Fruit fly (Drosophila melanogaster): Measurements from ENCODE around the gene Sfp24F.
A peak's percentile ranks its signal among the peaks of the same experiment; 100 is the strongest.

Sfp24F gene

DNA sequence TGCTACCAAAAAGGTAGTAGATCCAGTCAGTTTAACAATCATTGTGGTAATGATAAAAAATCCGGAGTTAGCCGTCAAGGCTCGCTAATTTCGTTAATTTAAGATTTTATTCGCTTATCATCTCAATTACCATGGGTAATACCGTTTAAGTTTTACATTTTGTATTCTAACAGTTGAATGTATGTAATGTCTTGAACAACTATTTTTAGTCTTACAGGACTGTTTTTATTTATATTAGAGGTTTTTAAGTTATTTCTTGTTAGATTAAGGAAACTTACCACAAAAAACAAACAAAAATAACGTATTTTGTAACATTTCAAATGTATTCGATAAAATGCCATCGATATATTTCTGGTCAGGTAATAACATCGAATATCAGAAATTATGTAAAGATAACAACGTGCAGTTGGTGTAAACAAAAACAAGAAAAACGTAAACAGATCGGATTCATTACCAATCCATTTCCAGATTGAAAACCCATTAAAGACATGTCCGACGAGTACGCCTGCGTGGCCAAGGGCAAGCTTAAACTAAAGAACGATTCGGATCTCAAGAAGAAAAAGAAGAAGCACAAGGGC, at the start of gene Sfp24F, which contains the start of gene CG15432:
Gene Sfp24F (minus strand): TSS at position 51 of the 578 bp plus-strand sequence.
Gene CG15432 (plus strand): TSS at position 311 of the 578 bp plus-strand sequence.
- TF ChIP-seq Mes4 (GFP tag; optimal IDR thresholded peaks at IDR 0.05) (no peak), sr (GFP tag; IDR thresholded peaks at IDR 0.05) (no peak), Asciz (GFP tag; optimal IDR thresholded peaks at IDR 0.05) (no peak), vnd (GFP tag; IDR thresholded peaks at IDR 0.05; ENCODE audit: partially characterized antibody) (0 out of 3 replicates have a peak, but pooled peaks have one; percentile 29), Dp (GFP tag; optimal IDR thresholded peaks at IDR 0.05) (peak; percentile 67), ap (GFP tag; IDR thresholded peaks at IDR 0.05) (no peak), MESR4 (GFP tag; optimal IDR thresholded peaks at IDR 0.05) (peak; percentile 30), CG15601 (tag; optimal IDR thresholded peaks at IDR 0.05) (no peak), Adf1 (GFP tag; IDR thresholded peaks at IDR 0.05) (no peak), CG4424 (GFP tag; optimal IDR thresholded peaks at IDR 0.05) (no peak), Kr (GFP tag; optimal IDR thresholded peaks at IDR 0.05) (no peak), CG12942 (GFP tag; optimal IDR thresholded peaks at IDR 0.05) (no peak), CG2116 (GFP tag; optimal IDR thresholded peaks at IDR 0.05) (peak; percentile 72), Bgb (GFP tag; IDR thresholded peaks at IDR 0.05; ENCODE audit: partially characterized antibody) (peak; percentile 59), Dad (GFP tag; optimal IDR thresholded peaks at IDR 0.05) (no peak), da (GFP tag; optimal IDR thresholded peaks at IDR 0.05) (no peak), CHES-1-like (GFP tag; optimal IDR thresholded peaks at IDR 0.05) (peak; percentile 5), CG4404 (GFP tag; IDR thresholded peaks at IDR 0.05) (no peak), hkb (optimal IDR thresholded peaks at IDR 0.05) (no peak), hkb (GFP tag; IDR thresholded peaks at IDR 0.05) (no peak), zfh1 (GFP tag; IDR thresholded peaks at IDR 0.05) (no peak), nerfin-2 (GFP tag; IDR thresholded peaks at IDR 0.05; ENCODE audit: partially characterized antibody) (no peak), CG1603 (tag; optimal IDR thresholded peaks at IDR 0.05) (peak; percentile 99), ato (GFP tag; IDR thresholded peaks at IDR 0.05; ENCODE audit: partially characterized antibody) (0 out of 2 replicates have a peak, but pooled peaks have one; percentile 11), CG18619 (GFP tag; optimal IDR thresholded peaks at IDR 0.05) (no peak), CG12659 (GFP tag; optimal IDR thresholded peaks at IDR 0.05) (peak; percentile 8), CG2712 (tag; optimal IDR thresholded peaks at IDR 0.05) (no peak), Sry-δ (GFP tag; optimal IDR thresholded peaks at IDR 0.05) (peak; percentile 51), rib (GFP tag; IDR thresholded peaks at IDR 0.05) (no peak), pita (GFP tag; optimal IDR thresholded peaks at IDR 0.05) (no peak), Hmr (GFP tag; optimal IDR thresholded peaks at IDR 0.05) (no peak), CG6791 (GFP tag; IDR thresholded peaks at IDR 0.05; ENCODE audit: partially characterized antibody) (peak; percentile 61; the same call in 1 of the 3 replicates), Opbp (GFP tag; IDR thresholded peaks at IDR 0.05; ENCODE audit: partially characterized antibody) (peak; percentile 39; the same call in 1 of the 3 replicates), CG12769 (tag; optimal IDR thresholded peaks at IDR 0.05) (no peak), nom (GFP tag; optimal IDR thresholded peaks at IDR 0.05) (no peak), CG31365 (tag; optimal IDR thresholded peaks at IDR 0.05) (no peak), Dip3 (GFP tag; optimal IDR thresholded peaks at IDR 0.05) (no peak), CG15479 (GFP tag; optimal IDR thresholded peaks at IDR 0.05) (no peak), amos (GFP tag; IDR thresholded peaks at IDR 0.05; ENCODE audit: partially characterized antibody) (peak; percentile 55; the same call in 1 of the 2 replicates), CG30020 (tag; optimal IDR thresholded peaks at IDR 0.05) (peak; percentile 76), eve (GFP tag; optimal IDR thresholded peaks at IDR 0.05) (no peak), CG13287 (GFP tag; IDR thresholded peaks at IDR 0.05; ENCODE audit: partially characterized antibody) (peak; percentile 77), dmrt99B (tag; optimal IDR thresholded peaks at IDR 0.05) (no peak), CG13123 (GFP tag; optimal IDR thresholded peaks at IDR 0.05) (no peak), hbn (GFP tag; IDR thresholded peaks at IDR 0.05; ENCODE audit: partially characterized antibody) (peak; percentile 46), otp (GFP tag; IDR thresholded peaks at IDR 0.05) (no peak), CG7839 (tag; optimal IDR thresholded peaks at IDR 0.05) (no peak), CG4617 (GFP tag; optimal IDR thresholded peaks at IDR 0.05; ENCODE audit: borderline replicate concordance) (peak; percentile 38), tna (GFP tag; IDR thresholded peaks at IDR 0.05; ENCODE audit: partially characterized antibody) (peak; percentile 39; the same call in 1 of the 2 replicates)

Data from whole organism, embryonic.